Worm (Caenorhabditis elegans) whole organism, midembryonic: ENCODE data around the gene cyp-34A2.

Experiments used
- T22C8.4 ChIP-seq: fragments of 200-800 bp; sonication (Bioruptor generic); IDR thresholded peaks from 2 replicates; pipeline ENCODE4 v1.3.6; 2022; ENCODE audit warnings: missing genetic modification characterization, missing compliant biosample characterization
- cog-1 ChIP-seq: sonication (generic microtip); optimal IDR thresholded peaks from 2 replicates; lab custom pipeline; 2016; ENCODE audit warnings: missing genetic modification characterization, missing compliant biosample characterization
- flt-1 ChIP-seq: fragments of 200-800 bp; sonication (Bioruptor generic); IDR thresholded peaks from 2 replicates; pipeline ENCODE4 v1.3.6; 2022; ENCODE audit warnings: missing genetic modification characterization, missing compliant biosample characterization
- klf-2 ChIP-seq: fragments of 200-800 bp; sonication (Bioruptor generic); conservative IDR thresholded peaks from 2 replicates; pipeline ENCODE4 v1.3.6; 2022; ENCODE audit warnings: missing genetic modification reagents, missing genetic modification characterization, missing compliant biosample characterization
- med-1 ChIP-seq: sonication (generic microtip); optimal IDR thresholded peaks from 2 replicates; lab custom pipeline; 2017; ENCODE audit warnings: missing genetic modification characterization, mild to moderate bottlenecking, missing compliant biosample characterization, antibody characterized with exemption, missing genetic modification reagents; ENCODE audit not compliant: insufficient read depth
- ref-1 ChIP-seq: fragments of 200-800 bp; sonication (Bioruptor generic); conservative IDR thresholded peaks from 2 replicates; pipeline ENCODE4 v1.3.6; 2022; ENCODE audit warnings: missing genetic modification reagents, missing genetic modification characterization, missing compliant biosample characterization
- tab-1 ChIP-seq: fragments of 200-800 bp; sonication (Bioruptor generic); IDR thresholded peaks from 2 replicates; pipeline ENCODE4 v1.3.6; 2022; ENCODE audit warnings: missing genetic modification characterization, missing compliant biosample characterization
- ztf-23 ChIP-seq: fragments of 200-800 bp; sonication (Bioruptor generic); IDR thresholded peaks from 2 replicates; pipeline ENCODE4 v1.3.6; 2022; ENCODE audit warnings: missing genetic modification reagents, missing genetic modification characterization, missing compliant biosample characterization
- ztf-29 ChIP-seq: fragments of 200-800 bp; sonication (Bioruptor generic); IDR thresholded peaks from 2 replicates; pipeline ENCODE4 v1.3.6; 2022; ENCODE audit warnings: missing genetic modification reagents, missing genetic modification characterization, missing compliant biosample characterization

cyp-34A2 gene

DNA sequence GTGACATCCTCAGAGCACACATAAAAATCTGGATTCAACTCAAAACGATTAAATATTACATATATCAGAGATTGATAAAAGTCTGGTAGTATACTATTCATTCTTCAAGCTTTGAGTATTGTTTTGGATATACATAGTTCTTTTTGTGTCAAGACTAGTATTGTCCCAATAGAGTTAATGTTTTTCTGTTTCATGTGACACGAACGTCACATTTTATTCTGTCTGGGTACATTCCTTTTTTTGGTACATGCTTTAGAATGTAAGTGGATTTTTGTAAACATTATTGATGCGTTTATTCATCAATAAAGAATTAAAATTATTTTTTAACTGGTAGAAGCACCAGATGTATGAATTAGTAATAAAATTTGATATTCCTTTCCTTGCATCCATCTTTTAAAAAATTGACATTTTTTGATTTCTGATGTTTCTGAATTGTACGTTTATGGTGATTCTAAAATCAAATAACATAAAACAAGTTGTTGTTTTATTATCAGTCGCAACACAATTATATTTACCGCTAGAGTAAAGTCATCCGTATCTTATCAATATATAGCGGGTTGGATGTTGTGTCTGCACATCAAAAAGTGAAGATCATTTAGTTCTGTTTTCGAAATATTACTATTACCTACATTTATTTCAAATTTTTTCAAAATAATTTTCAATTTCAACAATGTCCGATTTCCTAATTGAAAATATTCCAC is 25.1 kb upstream of the cyp-34A2 start, which contains the start of the genes srt-22 and nhr-246:
TSS of gene srt-22 (minus strand) at position 101 of the 701 bp plus-strand sequence.
TSS of gene nhr-246 (plus strand) at position 651 of the 701 bp plus-strand sequence.
- TF ChIP-seq klf-2 (GFP tag; lab: Robert Waterston, UW), result no peak
- TF ChIP-seq T22C8.4 (GFP tag; lab: Robert Waterston, UW), result no peak
- TF ChIP-seq tab-1 (GFP tag; lab: Robert Waterston, UW), result no peak
- no peak for TF ChIP-seq flt-1 (GFP tag; lab: Robert Waterston, UW)
- TF ChIP-seq ref-1 (GFP tag; lab: Robert Waterston, UW), result no peak
- no peak for TF ChIP-seq med-1
- no peak for TF ChIP-seq ztf-29 (GFP tag; lab: Robert Waterston, UW)
- TF ChIP-seq ztf-23 (GFP tag; lab: Robert Waterston, UW), result no peak
- no peak for TF ChIP-seq cog-1 (tag; lab: Kevin White, UChicago)

DNA sequence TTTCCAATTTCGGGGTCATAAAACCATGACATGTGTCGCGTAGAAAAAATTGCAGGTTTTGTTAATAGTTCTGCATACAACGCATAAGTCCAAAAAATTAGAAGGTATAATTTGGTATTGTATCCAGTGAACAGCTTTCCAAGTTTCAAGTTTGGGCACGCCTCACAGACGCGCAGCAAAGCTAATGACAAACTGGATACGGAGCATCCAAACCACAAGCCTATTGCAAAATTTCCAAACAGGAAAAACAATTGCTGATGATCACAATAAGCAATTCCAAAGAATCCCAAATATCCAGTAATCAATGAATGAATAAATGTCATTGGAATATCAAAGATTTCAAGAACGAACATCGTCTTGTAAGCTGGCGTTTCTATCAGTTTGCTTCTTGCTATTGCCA is 22.6 kb upstream of the cyp-34A2 start:
- no peak for TF ChIP-seq ztf-23 (GFP tag; lab: Robert Waterston, UW)
- TF ChIP-seq T22C8.4 (GFP tag; lab: Robert Waterston, UW), result no peak
- TF ChIP-seq cog-1 (tag; lab: Kevin White, UChicago), result no peak
- no peak for TF ChIP-seq flt-1 (GFP tag; lab: Robert Waterston, UW)
- TF ChIP-seq med-1, result no peak
- no peak for TF ChIP-seq tab-1 (GFP tag; lab: Robert Waterston, UW)
- TF ChIP-seq ztf-29 (GFP tag; lab: Robert Waterston, UW), result no peak
- no peak for TF ChIP-seq ref-1 (GFP tag; lab: Robert Waterston, UW)
- TF ChIP-seq klf-2 (GFP tag; lab: Robert Waterston, UW), result no peak

DNA sequence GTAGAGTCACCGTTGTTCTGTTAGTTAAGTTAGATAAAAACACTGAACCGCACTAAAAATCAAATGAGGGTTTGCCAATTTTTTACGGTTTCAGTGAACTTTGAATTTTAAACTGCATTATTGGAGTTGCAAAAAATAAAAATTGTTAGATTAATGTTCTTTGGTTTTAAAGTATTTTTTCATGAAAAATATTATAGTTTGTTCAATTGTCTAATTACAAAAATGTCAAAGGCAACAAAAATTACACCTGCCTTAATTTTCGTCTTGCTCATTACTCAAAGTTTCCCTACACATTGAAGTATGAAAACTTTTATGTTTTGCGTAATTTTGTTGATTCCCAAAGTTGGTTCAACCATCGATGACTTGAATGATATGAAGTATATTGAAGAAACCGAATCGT is 19.9 kb upstream of the cyp-34A2 start, which contains the start of gene irld-62:
TSS of gene irld-62 (plus strand) at position 301 of the 400 bp plus-strand sequence.
- TF ChIP-seq ref-1 (GFP tag; lab: Robert Waterston, UW) (no peak), flt-1 (GFP tag; lab: Robert Waterston, UW) (no peak), ztf-23 (GFP tag; lab: Robert Waterston, UW) (no peak), cog-1 (tag; lab: Kevin White, UChicago) (no peak), klf-2 (GFP tag; lab: Robert Waterston, UW) (no peak), T22C8.4 (GFP tag; lab: Robert Waterston, UW) (no peak), med-1 (no peak), ztf-29 (GFP tag; lab: Robert Waterston, UW) (no peak), tab-1 (GFP tag; lab: Robert Waterston, UW) (no peak)

DNA sequence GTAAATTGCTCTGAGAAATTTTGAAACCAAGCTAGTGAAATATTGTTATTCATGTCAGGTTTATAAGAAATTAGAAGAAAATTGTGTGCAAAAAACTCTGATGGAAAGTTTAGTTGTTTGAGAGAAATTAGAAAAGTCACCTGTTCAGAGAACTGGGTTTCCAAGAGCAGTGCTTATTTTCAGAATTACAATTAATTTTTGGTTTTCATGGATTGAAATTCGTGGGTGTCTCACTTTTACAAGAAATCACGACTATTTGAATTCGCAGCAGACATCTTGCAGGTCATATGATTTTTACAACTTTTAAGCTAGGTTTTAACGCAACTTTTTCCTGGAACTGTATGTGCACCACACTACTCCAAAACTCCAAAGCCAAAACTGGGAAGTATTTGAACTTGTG is 18.1 kb upstream of the cyp-34A2 start, which contains the start of gene srz-10:
TSS of gene srz-10 (minus strand) at position 88 of the 400 bp plus-strand sequence.
- TF ChIP-seq T22C8.4 (GFP tag; lab: Robert Waterston, UW), result no peak
- no peak for TF ChIP-seq klf-2 (GFP tag; lab: Robert Waterston, UW)
- TF ChIP-seq flt-1 (GFP tag; lab: Robert Waterston, UW), result no peak
- TF ChIP-seq ztf-29 (GFP tag; lab: Robert Waterston, UW), result no peak
- no peak for TF ChIP-seq ref-1 (GFP tag; lab: Robert Waterston, UW)
- no peak for TF ChIP-seq med-1
- TF ChIP-seq cog-1 (tag; lab: Kevin White, UChicago), result no peak
- no peak for TF ChIP-seq tab-1 (GFP tag; lab: Robert Waterston, UW)
- TF ChIP-seq ztf-23 (GFP tag; lab: Robert Waterston, UW), result no peak

DNA sequence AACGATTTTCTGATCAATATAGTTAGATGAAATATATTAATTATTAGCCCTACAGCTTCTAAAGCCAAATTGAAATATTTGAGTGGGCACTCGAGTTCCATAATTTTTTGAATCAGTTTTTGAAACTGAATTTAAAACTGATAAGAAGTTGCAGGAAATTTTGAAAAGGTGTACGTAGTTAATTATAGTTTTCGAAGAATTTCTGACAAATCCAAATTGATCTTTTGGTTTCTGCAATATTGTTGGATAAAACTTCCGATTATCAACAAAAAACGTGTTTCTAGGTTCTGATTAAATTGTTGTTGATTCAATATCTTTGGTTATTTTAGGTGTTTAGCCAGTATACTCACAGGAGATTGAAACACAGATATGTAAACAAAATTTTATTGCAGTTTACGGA is 15.8 kb upstream of the cyp-34A2 start, which contains the start of gene T26H8.4:
TSS of gene T26H8.4 (minus strand) at position 101 of the 400 bp plus-strand sequence.
- TF ChIP-seq tab-1 (GFP tag; lab: Robert Waterston, UW) (no peak), ztf-23 (GFP tag; lab: Robert Waterston, UW) (no peak), ztf-29 (GFP tag; lab: Robert Waterston, UW) (no peak), flt-1 (GFP tag; lab: Robert Waterston, UW) (no peak), cog-1 (tag; lab: Kevin White, UChicago) (no peak), med-1 (no peak), klf-2 (GFP tag; lab: Robert Waterston, UW) (no peak), T22C8.4 (GFP tag; lab: Robert Waterston, UW) (no peak), ref-1 (GFP tag; lab: Robert Waterston, UW) (no peak)

DNA sequence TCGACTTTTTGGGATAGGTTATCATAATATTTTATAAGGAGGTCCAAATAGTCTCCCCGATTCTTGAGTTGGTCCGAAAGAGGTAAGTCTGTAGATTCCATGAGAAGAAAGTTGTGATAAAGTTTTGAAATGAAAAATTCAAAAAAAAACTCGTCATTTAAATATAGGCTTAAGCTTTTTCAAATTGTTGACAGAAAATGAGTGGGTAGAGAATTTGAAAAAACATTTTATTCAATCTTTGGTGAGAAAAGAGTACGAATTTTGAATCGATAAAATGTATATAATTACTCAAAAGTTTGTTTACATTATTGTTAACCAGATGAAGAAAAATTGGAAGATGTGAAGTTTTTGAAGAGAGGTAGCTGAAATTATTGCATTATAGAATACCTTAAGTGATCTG is 14.6 kb upstream of the cyp-34A2 start, which contains the start of gene T26H8.5:
TSS of gene T26H8.5 (minus strand) at position 101 of the 400 bp plus-strand sequence.
- TF ChIP-seq ztf-23 (GFP tag; lab: Robert Waterston, UW) (no peak), cog-1 (tag; lab: Kevin White, UChicago) (no peak), tab-1 (GFP tag; lab: Robert Waterston, UW) (no peak), flt-1 (GFP tag; lab: Robert Waterston, UW) (no peak), T22C8.4 (GFP tag; lab: Robert Waterston, UW) (no peak), med-1 (no peak), klf-2 (GFP tag; lab: Robert Waterston, UW) (no peak), ref-1 (GFP tag; lab: Robert Waterston, UW) (no peak), ztf-29 (GFP tag; lab: Robert Waterston, UW) (no peak)

DNA sequence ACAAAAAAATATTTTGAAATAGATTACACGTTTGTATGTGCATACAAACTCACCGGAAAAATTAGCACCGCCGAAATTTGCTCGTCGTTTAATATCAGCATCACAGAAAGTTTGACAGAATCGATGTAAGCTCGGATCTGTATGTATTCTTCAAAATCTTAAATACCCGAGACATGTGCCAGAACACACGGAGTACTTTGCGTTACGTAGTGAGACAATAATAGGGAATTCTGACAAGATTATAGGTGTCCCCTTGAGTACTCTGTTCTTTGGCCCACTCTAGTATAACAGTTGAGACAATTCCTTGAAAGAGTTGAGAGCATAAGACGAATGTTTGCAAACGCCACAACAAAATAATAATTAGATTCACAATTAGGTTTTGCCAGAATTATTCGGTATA is 12.7 kb upstream of the cyp-34A2 start, which contains the start of gene srx-48:
TSS of gene srx-48 (minus strand) at position 101 of the 400 bp plus-strand sequence.
- TF ChIP-seq flt-1 (GFP tag; lab: Robert Waterston, UW) (no peak), ztf-23 (GFP tag; lab: Robert Waterston, UW) (no peak), T22C8.4 (GFP tag; lab: Robert Waterston, UW) (no peak), ztf-29 (GFP tag; lab: Robert Waterston, UW) (no peak), ref-1 (GFP tag; lab: Robert Waterston, UW) (no peak), cog-1 (tag; lab: Kevin White, UChicago) (no peak), klf-2 (GFP tag; lab: Robert Waterston, UW) (no peak), med-1 (no peak), tab-1 (GFP tag; lab: Robert Waterston, UW) (no peak)

DNA sequence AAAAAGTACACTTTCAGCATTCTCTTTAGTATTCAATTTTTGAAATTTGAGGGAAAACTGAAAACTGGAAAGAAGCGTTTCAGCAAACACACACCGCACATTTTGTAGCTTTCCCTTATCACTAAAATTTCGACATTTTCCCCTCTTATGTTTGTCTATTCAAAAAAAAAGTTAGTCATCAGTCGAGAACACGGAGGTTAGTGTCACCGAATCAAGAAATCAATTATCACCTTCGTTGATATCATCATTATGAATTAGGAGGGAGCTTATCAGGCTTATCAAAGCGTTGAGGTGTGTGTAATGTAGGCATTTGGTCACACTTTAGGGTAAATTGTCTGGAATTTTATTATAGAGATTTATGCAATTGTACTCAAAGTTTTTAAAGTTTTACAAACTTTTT is 7.7 kb upstream of the cyp-34A2 start, which contains the start of gene cpr-3:
TSS of gene cpr-3 (minus strand) at position 104 of the 400 bp plus-strand sequence.
- TF ChIP-seq klf-2 (GFP tag; lab: Robert Waterston, UW) (no peak), cog-1 (tag; lab: Kevin White, UChicago) (no peak), ztf-29 (GFP tag; lab: Robert Waterston, UW) (no peak), ref-1 (GFP tag; lab: Robert Waterston, UW) (no peak), T22C8.4 (GFP tag; lab: Robert Waterston, UW) (no peak), ztf-23 (GFP tag; lab: Robert Waterston, UW) (no peak), flt-1 (GFP tag; lab: Robert Waterston, UW) (no peak), tab-1 (GFP tag; lab: Robert Waterston, UW) (no peak), med-1 (no peak)
